Worm (Caenorhabditis elegans) whole organism, L4/young adult: ENCODE data around the gene Y69A2AR.12.

ENCODE experiments used
- W03F9.2 ChIP-seq: fragments of 150-350 bp; optimal IDR thresholded peaks from 2 replicates; lab custom pipeline; 2014; ENCODE audit warnings: missing biosample characterization, missing genetic modification characterization
- him-1 ChIP-seq: sonication (generic microtip); optimal IDR thresholded peaks from 2 replicates; lab custom pipeline; 2016; ENCODE audit warnings: missing genotype, missing genetic modification reagents, missing genetic modification characterization, missing compliant biosample characterization

ce11 chrIV:2607513-2608101 is 39.2 kb downstream of the Y69A2AR.12 start, which contains the start of gene vamp-7:
- TF ChIP-seq W03F9.2 (tag; lab: Kevin White, UChicago), result peak; percentile 10
- TF ChIP-seq him-1, result no peak
